Worm (Caenorhabditis elegans) whole organism, L3 larva: ENCODE data around the gene F38E1.6.

ENCODE experiments used
- elt-3 ChIP-seq, 3 experiments: fragments of 150-350 bp in 1 of 3; sonication (generic microtip) in 2 of 3; optimal IDR thresholded peaks; 2 replicates in 2 of 3; 4 replicates in 1 of 3; lab custom pipeline; 2014 to 2017; ENCODE audit warnings: missing biosample characterization in 3 of 3, missing genetic modification characterization in 3 of 3
- fkh-10 ChIP-seq: sonication (generic microtip); optimal IDR thresholded peaks from 2 replicates; lab custom pipeline; 2017; ENCODE audit warnings: missing biosample characterization, missing genetic modification reagents, missing genetic modification characterization
- nhr-237 ChIP-seq: fragments of 150-350 bp; optimal IDR thresholded peaks from 2 replicates; lab custom pipeline; 2014; ENCODE audit warnings: missing biosample characterization, missing genetic modification characterization
- unc-39 ChIP-seq: sonication (generic microtip); optimal IDR thresholded peaks from 4 replicates; lab custom pipeline; 2017; ENCODE audit warnings: missing biosample characterization, missing genetic modification characterization

DNA sequence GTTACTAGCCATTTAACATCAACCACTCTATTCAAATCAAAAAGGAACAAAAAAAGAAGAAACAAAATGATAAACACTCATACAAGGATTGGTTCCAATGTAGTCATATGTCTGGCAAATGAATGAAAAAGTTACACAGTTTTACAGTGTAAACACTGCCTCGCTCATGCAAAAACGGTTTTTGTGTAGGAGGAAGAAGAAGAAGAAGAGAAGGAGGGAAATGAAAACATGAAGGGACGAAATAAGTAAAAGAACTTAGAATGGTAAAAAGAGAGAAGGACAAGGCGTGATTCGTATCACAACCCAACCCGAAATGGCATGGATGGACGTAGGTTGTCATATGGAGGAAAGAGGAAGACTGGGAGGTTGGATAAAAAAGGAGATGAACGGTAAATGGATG is 47.0 kb downstream of the F38E1.6 start:
- no peak for TF ChIP-seq nhr-237 (tag; lab: Kevin White, UChicago)
- TF ChIP-seq fkh-10 (GFP tag; lab: Kevin White, UChicago) = no peak
- no peak for TF ChIP-seq unc-39 (tag; lab: Kevin White, UChicago)
- no peak for TF ChIP-seq elt-3 (tag; optimal IDR thresholded peaks at IDR 0.05; lab: Kevin White, UChicago)
